Worm (Caenorhabditis elegans): ENCODE measurements around the gene bgnt-1.1.
A peak's percentile ranks its signal among the peaks of the same experiment; 100 is the strongest.

DNA sequence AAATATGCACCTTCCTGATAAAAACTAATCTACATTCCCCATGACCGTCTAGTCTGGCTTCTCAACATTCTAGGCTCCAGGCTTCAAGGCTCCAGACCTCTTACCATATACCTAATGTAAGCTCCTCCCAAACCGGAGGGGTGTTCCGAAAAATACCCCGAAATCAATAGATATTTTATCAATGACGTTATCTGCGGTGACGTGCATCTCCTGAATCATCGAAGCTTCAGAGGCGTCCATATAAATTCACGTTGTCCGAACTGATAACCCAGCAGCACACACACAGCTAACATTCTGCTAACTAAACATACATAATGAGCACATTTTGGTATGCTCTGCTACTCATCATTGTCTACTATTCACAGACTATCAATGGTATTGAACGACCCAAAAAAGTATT, 3.1 kb upstream of the bgnt-1.1 start, which contains the start of gene ugt-44:
- TF ChIP-seq nhr-76 (tag; optimal IDR thresholded peaks at IDR 0.05) (no peak), zag-1 (tag; optimal IDR thresholded peaks at IDR 0.05) (no peak), unc-62 (GFP tag; optimal IDR thresholded peaks at IDR 0.05) (no peak), snpc-4 (tag; optimal IDR thresholded peaks at IDR 0.05) (no peak), nhr-237 (tag; optimal IDR thresholded peaks at IDR 0.05) (no peak), mdl-1 (tag; optimal IDR thresholded peaks at IDR 0.05) (no peak), ztf-4 (tag; optimal IDR thresholded peaks at IDR 0.05) (no peak), jun-1 (tag; optimal IDR thresholded peaks at IDR 0.05) (peak; percentile 36), elt-3 (tag; optimal IDR thresholded peaks at IDR 0.05) (no peak), nhr-77 (tag; optimal IDR thresholded peaks at IDR 0.05) (no peak), fkh-10 (GFP tag; optimal IDR thresholded peaks at IDR 0.05) (no peak), R02D3.7 (tag; optimal IDR thresholded peaks at IDR 0.05) (no peak), aly-2 (tag; optimal IDR thresholded peaks at IDR 0.05) (no peak)
